Fruit fly (Drosophila melanogaster) whole organism, wandering third instar larva: ENCODE measurements around the gene ppk11.

Source experiments
- Abd-B ChIP-seq: fragments of >200 bp; optimal IDR thresholded peaks from 2 replicates; lab custom pipeline; 2017; ENCODE audit warnings: missing biosample characterization, missing genetic modification characterization
- CG32264 ChIP-seq: fragments of 200-800 bp; sonication (Bioruptor generic); optimal IDR thresholded peaks from 2 replicates; lab custom pipeline; 2016; ENCODE audit warnings: missing biosample characterization, missing genetic modification characterization
- CG9705 ChIP-seq: fragments of 200-800 bp; sonication (Bioruptor generic); optimal IDR thresholded peaks from 2 replicates; lab custom pipeline; 2018; ENCODE audit warnings: missing biosample characterization, mild to moderate bottlenecking, missing genetic modification characterization
- CrebA ChIP-seq: fragments of 200-800 bp; sonication (Bioruptor generic); optimal IDR thresholded peaks from 2 replicates; lab custom pipeline; 2016; ENCODE audit warnings: missing biosample characterization, mild to moderate bottlenecking, missing genetic modification characterization, borderline replicate concordance
- Dfd ChIP-seq: fragments of >200 bp; optimal IDR thresholded peaks from 2 replicates; lab custom pipeline; 2017; ENCODE audit warnings: missing biosample characterization, missing genetic modification characterization
- Dif ChIP-seq: fragments of 200-275, 200-300 bp; sonication (Bioruptor generic); optimal IDR thresholded peaks from 2 replicates; lab custom pipeline; 2018; ENCODE audit warnings: missing biosample characterization, missing genetic modification characterization; ENCODE audit not compliant: partially characterized antibody
- GATAd ChIP-seq: sonication (Bioruptor generic); optimal IDR thresholded peaks from 2 replicates; lab custom pipeline; 2016; ENCODE audit warnings: missing biosample characterization, missing genetic modification characterization
- HLH106 ChIP-seq: fragments of 200-800 bp; optimal IDR thresholded peaks from 3 replicates; lab custom pipeline; 2019; ENCODE audit warnings: missing biosample characterization, mild to moderate bottlenecking, missing genetic modification characterization, moderate library complexity
- Hnf4 ChIP-seq: fragments of 200-800 bp; sonication (Bioruptor generic); optimal IDR thresholded peaks from 2 replicates; lab custom pipeline; 2016; ENCODE audit warnings: missing biosample characterization, mild to moderate bottlenecking, missing genetic modification characterization
- Hr78 ChIP-seq: fragments of >200 bp; optimal IDR thresholded peaks from 2 replicates; lab custom pipeline; 2017; ENCODE audit warnings: missing biosample characterization, missing genetic modification characterization
- Hr83 ChIP-seq: fragments of 200-300 bp; sonication (Bioruptor generic); optimal IDR thresholded peaks from 2 replicates; lab custom pipeline; 2016; ENCODE audit warnings: missing biosample characterization, mild to moderate bottlenecking, missing genetic modification characterization, moderate library complexity; ENCODE audit not compliant: poor library complexity, severe bottlenecking
- Jra ChIP-seq: sonication (Bioruptor generic); optimal IDR thresholded peaks from 2 replicates; lab custom pipeline; 2016; ENCODE audit warnings: missing biosample characterization, missing genetic modification characterization
- Mio ChIP-seq: sonication (Bioruptor generic); optimal IDR thresholded peaks from 2 replicates; lab custom pipeline; 2016; ENCODE audit warnings: missing biosample characterization, missing genetic modification characterization
- Myc ChIP-seq: fragments of >200 bp; optimal IDR thresholded peaks from 2 replicates; lab custom pipeline; 2017
- N ChIP-seq: fragments of >200 bp; optimal IDR thresholded peaks from 2 replicates; lab custom pipeline; 2018; ENCODE audit warnings: missing biosample characterization, missing external identifiers, missing genetic modification characterization
- OdsH ChIP-seq: fragments of 200-800 bp; sonication (Bioruptor generic); optimal IDR thresholded peaks from 2 replicates; lab custom pipeline; 2016; ENCODE audit warnings: missing biosample characterization, mild to moderate bottlenecking, missing genetic modification characterization
- Rel ChIP-seq, 2 experiments: fragments of 200-800 bp; sonication (Bioruptor generic) in 1 of 2; optimal IDR thresholded peaks; 2 replicates in 1 of 2; 3 replicates in 1 of 2; lab custom pipeline; 2016 to 2019; ENCODE audit warnings: mild to moderate bottlenecking in 2 of 2, missing biosample characterization in 2 of 2, missing genetic modification characterization in 2 of 2, moderate library complexity in 1 of 2
- Sp1 ChIP-seq: fragments of 200-800 bp; sonication (Bioruptor generic); optimal IDR thresholded peaks from 3 replicates; lab custom pipeline; 2019; ENCODE audit warnings: missing biosample characterization, mild to moderate bottlenecking, missing genetic modification characterization, moderate library complexity
- Vsx2 ChIP-seq: fragments of 200-300, 225-300 bp; sonication (Bioruptor generic); optimal IDR thresholded peaks from 2 replicates; lab custom pipeline; 2018; ENCODE audit warnings: missing biosample characterization, missing genetic modification characterization; ENCODE audit not compliant: partially characterized antibody
- br ChIP-seq: fragments of 200-800 bp; sonication (Bioruptor generic); optimal IDR thresholded peaks from 2 replicates; lab custom pipeline; 2016; ENCODE audit warnings: missing biosample characterization, missing genetic modification characterization
- brk ChIP-seq: fragments of 200-800 bp; sonication (Bioruptor generic); optimal IDR thresholded peaks from 2 replicates; lab custom pipeline; 2016; ENCODE audit warnings: missing biosample characterization, mild to moderate bottlenecking, missing genetic modification characterization
- dl ChIP-seq, 2 experiments: fragments of 175-275, 200-275 bp in 1 of 2; fragments of 200-275 bp in 1 of 2; sonication (Bioruptor generic); optimal IDR thresholded peaks; lab custom pipeline; 2018; ENCODE audit warnings: mild to moderate bottlenecking in 2 of 2, missing biosample characterization in 2 of 2, missing genetic modification characterization in 2 of 2, moderate library complexity in 2 of 2; ENCODE audit not compliant: partially characterized antibody in 2 of 2, insufficient read depth in 1 of 2
- dmrt93B ChIP-seq: fragments of 200-800 bp; sonication (Bioruptor generic); optimal IDR thresholded peaks from 2 replicates; lab custom pipeline; 2018; ENCODE audit warnings: missing biosample characterization, mild to moderate bottlenecking, missing genetic modification characterization
- dsf ChIP-seq: sonication (Bioruptor generic); optimal IDR thresholded peaks from 2 replicates; lab custom pipeline; 2016; ENCODE audit warnings: missing biosample characterization, missing genetic modification characterization, borderline replicate concordance
- ey ChIP-seq: fragments of 200-800 bp; sonication (Bioruptor generic); optimal IDR thresholded peaks from 2 replicates; lab custom pipeline; 2016; ENCODE audit warnings: missing biosample characterization, missing genetic modification characterization
- foxo ChIP-seq, 2 experiments: fragments of 200-800 bp; sonication (Bioruptor generic); optimal IDR thresholded peaks; 2 replicates in 1 of 2; 3 replicates in 1 of 2; lab custom pipeline; 2016 to 2017; ENCODE audit warnings: missing biosample characterization in 2 of 2, missing genetic modification characterization in 2 of 2
- fru ChIP-seq: fragments of 200-800 bp; sonication (Bioruptor generic); optimal IDR thresholded peaks from 3 replicates; lab custom pipeline; 2016; ENCODE audit warnings: missing biosample characterization, mild to moderate bottlenecking, missing genetic modification characterization
- h ChIP-seq: fragments of 200-800 bp; sonication (Bioruptor generic); optimal IDR thresholded peaks from 3 replicates; lab custom pipeline; 2016; ENCODE audit warnings: missing biosample characterization, mild to moderate bottlenecking, missing genetic modification characterization
- jim ChIP-seq: fragments of 175-275, 200-325 bp; sonication (Bioruptor generic); optimal IDR thresholded peaks from 2 replicates; lab custom pipeline; 2016; ENCODE audit warnings: missing biosample characterization, mild to moderate bottlenecking, missing genetic modification characterization
- lola ChIP-seq: fragments of >200 bp; optimal IDR thresholded peaks from 2 replicates; lab custom pipeline; 2017; ENCODE audit warnings: missing biosample characterization, missing genetic modification characterization
- pan ChIP-seq: fragments of >200 bp; optimal IDR thresholded peaks from 2 replicates; lab custom pipeline; 2017
- psq ChIP-seq: fragments of 200-800 bp; sonication (Bioruptor generic); optimal IDR thresholded peaks from 3 replicates; lab custom pipeline; 2017; ENCODE audit warnings: missing biosample characterization, mild to moderate bottlenecking, missing genetic modification characterization, moderate library complexity
- rgr ChIP-seq: fragments of 200-800 bp; sonication (Bioruptor generic); optimal IDR thresholded peaks from 3 replicates; lab custom pipeline; 2016; ENCODE audit warnings: missing biosample characterization, mild to moderate bottlenecking, missing genetic modification characterization
- sage ChIP-seq: fragments of 200-800 bp; sonication (Bioruptor generic); optimal IDR thresholded peaks from 2 replicates; lab custom pipeline; 2016; ENCODE audit warnings: missing biosample characterization, mild to moderate bottlenecking, missing genetic modification characterization
- sv ChIP-seq: fragments of 200-800 bp; sonication (Bioruptor generic); optimal IDR thresholded peaks from 3 replicates; lab custom pipeline; 2016; ENCODE audit warnings: missing biosample characterization, missing genetic modification characterization
- tai ChIP-seq: sonication (Bioruptor generic); optimal IDR thresholded peaks from 2 replicates; lab custom pipeline; 2016; ENCODE audit warnings: missing biosample characterization, missing genetic modification characterization
- usp ChIP-seq: fragments of >200 bp; optimal IDR thresholded peaks from 2 replicates; lab custom pipeline; 2017; ENCODE audit warnings: missing biosample characterization, missing genetic modification characterization
- woc ChIP-seq: sonication (Bioruptor generic); optimal IDR thresholded peaks from 2 replicates; lab custom pipeline; 2016; ENCODE audit warnings: missing biosample characterization, mild to moderate bottlenecking, missing genetic modification characterization

ppk11 gene

dm6 chr2L:9784468-9784867 is 9.6 kb upstream of the ppk11 start:
- no peak for TF ChIP-seq Dif (GFP tag; lab: Kevin White, UChicago)
- no peak for TF ChIP-seq br
- no peak for TF ChIP-seq Dfd (GFP tag; lab: Kevin White, UChicago)
- TF ChIP-seq lola (GFP tag; lab: Kevin White, UChicago) = no peak
- TF ChIP-seq N (GFP tag; lab: Kevin White, UChicago) = no peak
- no peak for TF ChIP-seq CrebA
- TF ChIP-seq HLH106 (tag; lab: Kevin White, UChicago) = no peak
- no peak for TF ChIP-seq OdsH
- TF ChIP-seq jim = no peak
- no peak for TF ChIP-seq CG32264

dm6 chr2L:9783130-9783529 is 8.3 kb upstream of the ppk11 start:
- peak; percentile 67 for TF ChIP-seq Hr83 (GFP tag; lab: Kevin White, UChicago)
- peak; percentile 25 for TF ChIP-seq h (GFP tag; lab: Kevin White, UChicago)
- TF ChIP-seq Hr78 (GFP tag; lab: Kevin White, UChicago) = no peak

DNA sequence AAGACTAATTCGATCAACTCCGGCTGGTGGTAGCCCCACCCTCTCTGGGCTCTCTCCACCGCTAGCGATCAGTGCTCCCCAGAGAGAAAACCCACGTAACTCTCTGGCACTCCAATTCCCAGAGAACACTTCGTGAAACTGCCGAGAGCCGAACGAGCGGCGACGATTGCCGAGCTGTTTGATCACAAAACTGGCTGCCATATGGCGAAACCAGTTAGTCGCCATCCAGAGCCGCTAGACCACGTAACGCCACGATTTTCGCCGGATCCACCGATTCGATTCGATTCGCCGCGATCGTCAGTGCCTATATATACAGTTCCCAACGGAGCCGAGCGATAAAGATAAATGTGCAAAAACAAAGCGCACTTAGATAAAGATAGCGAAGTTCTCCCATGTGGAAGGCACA is 7.3 kb upstream of the ppk11 start, which contains the start of gene IP3K1:
Gene IP3K1, plus strand, starts transcription at position 209 of the 406 bp plus-strand sequence.
- TF ChIP-seq Hr83 (GFP tag; lab: Kevin White, UChicago) = peak; percentile 87
- no peak for TF ChIP-seq ey
- TF ChIP-seq usp (GFP tag; lab: Kevin White, UChicago) = no peak
- peak; percentile 18 for TF ChIP-seq Mio
- TF ChIP-seq tai (GFP tag; lab: Kevin White, UChicago) = no peak
- TF ChIP-seq CG9705 = no peak
- peak; percentile 94 for TF ChIP-seq Vsx2 (GFP tag; lab: Kevin White, UChicago)
- no peak for TF ChIP-seq dmrt93B (GFP tag; lab: Kevin White, UChicago)
- peak; percentile 18 for TF ChIP-seq HLH106 (tag; lab: Kevin White, UChicago)
- peak; percentile 73 for TF ChIP-seq h (GFP tag; lab: Kevin White, UChicago)
- TF ChIP-seq sv (GFP tag; lab: Kevin White, UChicago) = no peak
- TF ChIP-seq OdsH = peak; percentile 51
- peak; percentile 64 for TF ChIP-seq Rel (GFP tag; optimal IDR thresholded peaks at IDR 0.05; lab: Kevin White, UChicago)
- TF ChIP-seq Rel (tag; optimal IDR thresholded peaks at IDR 0.05; lab: Kevin White, UChicago) = peak; percentile 83
- TF ChIP-seq Myc = no peak
- no peak for TF ChIP-seq psq (GFP tag; lab: Kevin White, UChicago)
- TF ChIP-seq Sp1 (GFP tag; lab: Kevin White, UChicago) = peak; percentile 68
- no peak for TF ChIP-seq CrebA
- TF ChIP-seq Abd-B = no peak
- no peak for TF ChIP-seq jim
- TF ChIP-seq fru (GFP tag; lab: Kevin White, UChicago) = peak; percentile 54
- TF ChIP-seq Dfd (GFP tag; lab: Kevin White, UChicago) = no peak
- peak; percentile 97 to 98 for TF ChIP-seq dl (GFP tag; optimal IDR thresholded peaks at IDR 0.05; lab: Kevin White, UChicago; ENCODE audit: insufficient read depth in 1 of 2, partially characterized antibody in 2 of 2)
- peak; percentile 57 for TF ChIP-seq Hnf4
- peak; percentile 67 for TF ChIP-seq br
- peak; percentile 57 for TF ChIP-seq rgr (GFP tag; lab: Kevin White, UChicago)
- no peak for TF ChIP-seq N (GFP tag; lab: Kevin White, UChicago)
- TF ChIP-seq brk (GFP tag; lab: Kevin White, UChicago) = no peak
- no peak for TF ChIP-seq woc
- TF ChIP-seq lola (GFP tag; lab: Kevin White, UChicago) = no peak
- no peak for TF ChIP-seq pan (lab: Kevin White, UChicago)
- no peak for TF ChIP-seq dsf (GFP tag; lab: Kevin White, UChicago)
- peak in 1 of 2 experiments; percentile 55 for TF ChIP-seq foxo (GFP tag; optimal IDR thresholded peaks at IDR 0.05; lab: Kevin White, UChicago)
- TF ChIP-seq Dif (GFP tag; lab: Kevin White, UChicago) = peak; percentile 98
- peak; percentile 52 for TF ChIP-seq Jra (GFP tag; lab: Kevin White, UChicago)
- no peak for TF ChIP-seq CG32264
- TF ChIP-seq GATAd (GFP tag; lab: Kevin White, UChicago) = no peak
- TF ChIP-seq Hr78 (GFP tag; lab: Kevin White, UChicago) = no peak
- TF ChIP-seq sage (GFP tag; lab: Kevin White, UChicago) = no peak
